Fruit fly (Drosophila melanogaster): ENCODE results near the gene CG17544.

The CG17544 gene

DNA sequence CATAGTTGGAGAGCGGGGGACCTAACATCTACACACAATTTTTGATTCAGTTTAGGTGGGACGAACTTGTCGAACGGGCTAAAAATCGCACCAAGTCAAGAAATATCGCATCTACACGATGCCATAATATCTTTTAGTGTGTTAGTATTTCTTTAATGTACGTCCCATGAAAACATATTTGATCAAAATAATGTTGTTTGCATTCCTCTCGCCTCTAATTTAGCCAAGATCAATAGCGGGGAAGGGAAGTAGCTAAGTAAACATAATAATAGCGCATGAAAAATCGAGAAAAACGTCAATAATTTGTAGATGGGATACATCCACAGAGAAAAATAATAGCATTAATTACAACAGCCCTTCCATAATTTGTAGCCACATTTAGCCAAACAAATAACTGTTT is 13.7 kb upstream of the CG17544 start:
- TF ChIP-seq B-H2 (GFP tag; optimal IDR thresholded peaks at IDR 0.05) (peak; percentile 21), CG7357 (GFP tag; IDR thresholded peaks at IDR 0.05) (peak; percentile 16; the same call in 1 of the 3 replicates), seq (GFP tag; IDR thresholded peaks at IDR 0.05) (peak; percentile 12; the same call in 1 of the 2 replicates), CG17568 (GFP tag; optimal IDR thresholded peaks at IDR 0.05) (no peak), sob (GFP tag; IDR thresholded peaks at IDR 0.05) (no peak), CG8290 (GFP tag; optimal IDR thresholded peaks at IDR 0.05) (no peak), CG8290 (tag; optimal IDR thresholded peaks at IDR 0.05) (peak in 1 of 2 experiments; percentile 75), CG2120 (GFP tag; optimal IDR thresholded peaks at IDR 0.05) (peak; percentile 15), CTCF (GFP tag; optimal IDR thresholded peaks at IDR 0.05) (no peak), ro (GFP tag; IDR thresholded peaks at IDR 0.05) (no peak), CHES-1-like (GFP tag; optimal IDR thresholded peaks at IDR 0.05) (no peak), Hmr (GFP tag; optimal IDR thresholded peaks at IDR 0.05) (peak; percentile 49), yki (optimal IDR thresholded peaks at IDR 0.05) (no peak), CG12769 (tag; optimal IDR thresholded peaks at IDR 0.05) (peak; percentile 33), Med (GFP tag) (peak; percentile 39), schlank (tag; optimal IDR thresholded peaks at IDR 0.05) (peak; percentile 33), fd3F (GFP tag; optimal IDR thresholded peaks at IDR 0.05) (peak; percentile 30), lab (GFP tag; optimal IDR thresholded peaks at IDR 0.05) (peak; percentile 5), sd (tag; optimal IDR thresholded peaks at IDR 0.05) (peak; percentile 43), PHDP (tag; optimal IDR thresholded peaks at IDR 0.05) (peak; percentile 1)

DNA sequence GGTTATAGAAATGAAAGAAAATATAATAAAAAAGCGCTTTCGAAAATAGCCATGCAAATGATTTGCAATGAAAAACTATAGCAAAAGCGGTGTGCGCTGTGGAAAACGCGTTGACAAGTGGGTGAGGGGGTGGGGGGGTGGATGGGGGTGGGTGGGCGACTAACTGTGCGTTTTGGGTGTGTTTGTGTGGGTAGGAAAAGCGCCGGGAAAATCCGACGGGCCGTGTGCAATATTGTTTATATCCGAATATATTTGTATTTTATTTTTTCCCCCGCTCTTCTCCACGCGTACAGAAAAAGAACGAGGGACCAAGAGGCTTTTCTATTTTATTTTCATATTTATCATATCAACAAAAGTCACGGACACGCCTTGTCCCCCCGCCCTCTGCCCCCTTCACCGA is 8.1 kb upstream of the CG17544 start:
- TF ChIP-seq CG5245 (GFP tag; optimal IDR thresholded peaks at IDR 0.05) = no peak
- TF ChIP-seq CG11456 (GFP tag; IDR thresholded peaks at IDR 0.05) = 0 out of 3 replicates have a peak, but pooled peaks have one; percentile 26
- TF ChIP-seq Dbx (GFP tag; IDR thresholded peaks at IDR 0.05) = 0 out of 3 replicates have a peak, but pooled peaks have one; percentile 9
- TF ChIP-seq CG10543 (GFP tag; optimal IDR thresholded peaks at IDR 0.05) = peak; percentile 76
- peak; percentile 95 for TF ChIP-seq sr (GFP tag; IDR thresholded peaks at IDR 0.05)
- TF ChIP-seq CG4328 (GFP tag; optimal IDR thresholded peaks at IDR 0.05) = peak; percentile 12
- TF ChIP-seq seq (GFP tag; IDR thresholded peaks at IDR 0.05) = 0 out of 2 replicates have a peak, but pooled peaks have one; percentile 7
- TF ChIP-seq amos (GFP tag; IDR thresholded peaks at IDR 0.05; ENCODE audit: partially characterized antibody) = no peak
- peak; percentile 27 for TF ChIP-seq sd (tag; optimal IDR thresholded peaks at IDR 0.05)
- no peak for TF ChIP-seq sc (optimal IDR thresholded peaks at IDR 0.05)
- no peak for TF ChIP-seq sc (GFP tag; optimal IDR thresholded peaks at IDR 0.05)
- TF ChIP-seq crol (GFP tag; IDR thresholded peaks at IDR 0.05) = peak; percentile 66
- TF ChIP-seq abd-A (tag; optimal IDR thresholded peaks at IDR 0.05) = peak; percentile 37
- 0 out of 3 replicates have a peak, but pooled peaks have one; percentile 19 for TF ChIP-seq knrl (GFP tag; IDR thresholded peaks at IDR 0.05; ENCODE audit: partially characterized antibody)
- TF ChIP-seq MTF-1 (GFP tag; optimal IDR thresholded peaks at IDR 0.05; ENCODE audit: borderline replicate concordance) = peak; percentile 100

DNA sequence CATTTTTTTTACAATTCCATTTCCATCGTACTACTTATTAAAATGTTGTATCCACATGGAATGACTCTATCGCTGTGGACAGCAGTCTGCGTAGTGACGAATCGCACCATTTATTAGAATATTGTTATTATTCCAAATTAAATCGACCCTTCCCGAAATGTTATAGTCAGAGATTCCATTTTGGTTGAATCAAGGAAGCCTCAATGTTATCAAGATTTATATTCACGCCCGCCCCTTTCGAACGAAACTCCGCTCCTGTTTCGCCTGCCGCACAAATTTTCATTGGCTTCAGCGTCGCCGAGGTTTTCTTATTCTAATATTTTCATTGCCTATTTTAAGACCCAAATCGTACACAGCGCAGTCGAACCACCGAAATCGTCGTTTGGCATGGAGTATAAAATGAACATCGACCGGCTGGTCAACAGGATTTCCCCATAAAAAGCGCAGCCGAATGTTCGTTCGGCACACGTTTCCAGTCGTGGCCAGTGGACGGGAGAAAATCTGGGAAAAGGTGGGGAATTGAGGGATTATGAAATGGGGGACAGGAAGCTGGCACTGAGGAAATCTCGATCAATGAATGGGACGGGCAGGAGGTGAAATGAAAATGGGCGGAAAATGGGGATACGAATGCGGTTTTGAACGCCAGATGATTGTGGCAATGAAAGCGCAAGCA is 7.5 kb upstream of the CG17544 start:
- no peak for TF ChIP-seq Nf-YB (GFP tag; optimal IDR thresholded peaks at IDR 0.05)
- 0 out of 3 replicates have a peak, but pooled peaks have one; percentile 17 for TF ChIP-seq Aef1 (GFP tag; IDR thresholded peaks at IDR 0.05)
- peak; percentile 52; the same call in 1 of the 2 replicates for TF ChIP-seq slbo (GFP tag; IDR thresholded peaks at IDR 0.05)
- no peak for TF ChIP-seq CG33213 (GFP tag; optimal IDR thresholded peaks at IDR 0.05)
- peak; percentile 7; the same call in 1 of the 2 replicates for TF ChIP-seq al (GFP tag; IDR thresholded peaks at IDR 0.05)
- TF ChIP-seq crp (GFP tag; optimal IDR thresholded peaks at IDR 0.05) = no peak
- peak; percentile 40 for TF ChIP-seq CG32532 (GFP tag; IDR thresholded peaks at IDR 0.05)
- TF ChIP-seq CG17361 (GFP tag; IDR thresholded peaks at IDR 0.05) = peak; percentile 34; the same call in 1 of the 3 replicates
- no peak for TF ChIP-seq bcd (GFP tag; optimal IDR thresholded peaks at IDR 0.05)
- TF ChIP-seq CG4707 (GFP tag; optimal IDR thresholded peaks at IDR 0.05) = no peak
- peak; percentile 14 for TF ChIP-seq Meics (GFP tag; optimal IDR thresholded peaks at IDR 0.05)
- peak; percentile 84 for TF ChIP-seq CG12769 (tag; optimal IDR thresholded peaks at IDR 0.05)
- TF ChIP-seq Ptx1 (GFP tag; IDR thresholded peaks at IDR 0.05) = peak; percentile 32; the same call in 1 of the 2 replicates
- no peak for TF ChIP-seq tap (tag; optimal IDR thresholded peaks at IDR 0.05)
- 0 out of 4 replicates have a peak, but pooled peaks have one; percentile 3 for TF ChIP-seq Gug (GFP tag; IDR thresholded peaks at IDR 0.05)
- TF ChIP-seq CG14441 (GFP tag; IDR thresholded peaks at IDR 0.05) = peak; percentile 24; the same call in 1 of the 2 replicates
- TF ChIP-seq CG6689 (GFP tag; IDR thresholded peaks at IDR 0.05) = peak; percentile 16; the same call in 1 of the 2 replicates
